Worm (Caenorhabditis elegans) whole organism, L2 larva: ENCODE data around the gene hrpa-2.
A peak's percentile ranks its signal among the peaks of the same experiment; 100 is the strongest.

Experiments
- C34F6.9 ChIP-seq: fragments of 150-350 bp; optimal IDR thresholded peaks from 2 replicates; lab custom pipeline; 2014; ENCODE audit warnings: missing biosample characterization, missing genetic modification characterization
- F13H6.1 ChIP-seq: sonication (generic microtip); optimal IDR thresholded peaks from 2 replicates; lab custom pipeline; 2016; ENCODE audit warnings: missing genetic modification characterization, missing compliant biosample characterization
- R02D3.7 ChIP-seq: fragments of 150-350 bp; optimal IDR thresholded peaks from 2 replicates; lab custom pipeline; 2014; ENCODE audit warnings: missing biosample characterization, missing genetic modification characterization
- Y55F3AM.14 ChIP-seq: fragments of 200-800 bp; sonication (Bioruptor generic); optimal IDR thresholded peaks from 2 replicates; lab custom pipeline; 2018; ENCODE audit warnings: mild to moderate bottlenecking, missing genetic modification characterization, missing compliant biosample characterization
- alr-1 ChIP-seq: fragments of 150-350 bp; optimal IDR thresholded peaks from 2 replicates; lab custom pipeline; 2014; ENCODE audit warnings: missing biosample characterization, missing genetic modification characterization
- aly-2 ChIP-seq: fragments of 150-350 bp; optimal IDR thresholded peaks from 2 replicates; lab custom pipeline; 2014; ENCODE audit warnings: missing biosample characterization, missing genetic modification characterization
- blmp-1 ChIP-seq: sonication (generic microtip); optimal IDR thresholded peaks from 2 replicates; lab custom pipeline; 2017; ENCODE audit warnings: missing genetic modification characterization, mild to moderate bottlenecking, missing compliant biosample characterization, antibody characterized with exemption, moderate library complexity; ENCODE audit not compliant: insufficient read depth
- ceh-16 ChIP-seq: fragments of 150-350 bp; optimal IDR thresholded peaks from 2 replicates; lab custom pipeline; 2014; ENCODE audit warnings: missing biosample characterization, missing genetic modification characterization
- ceh-82 ChIP-seq: fragments of 150-350 bp; optimal IDR thresholded peaks from 2 replicates; lab custom pipeline; 2014; ENCODE audit warnings: missing biosample characterization, missing genetic modification characterization
- crh-2 ChIP-seq: sonication (generic microtip); optimal IDR thresholded peaks from 2 replicates; lab custom pipeline; 2017; ENCODE audit warnings: missing biosample characterization, missing genetic modification characterization
- dmd-4 ChIP-seq: sonication (generic microtip); optimal IDR thresholded peaks from 2 replicates; lab custom pipeline; 2017; ENCODE audit warnings: missing biosample characterization, missing genetic modification characterization
- egl-27 ChIP-seq: sonication (generic microtip); optimal IDR thresholded peaks from 3 replicates; lab custom pipeline; 2017; ENCODE audit warnings: missing biosample characterization, missing genetic modification reagents, missing genetic modification characterization
- elt-1 ChIP-seq: fragments of 150-350 bp; optimal IDR thresholded peaks from 2 replicates; lab custom pipeline; 2014; ENCODE audit warnings: missing biosample characterization, missing genetic modification characterization
- elt-3 ChIP-seq: sonication (generic microtip); optimal IDR thresholded peaks from 2 replicates; lab custom pipeline; 2017; ENCODE audit warnings: missing biosample characterization, missing genetic modification characterization
- fos-1 ChIP-seq: fragments of 150-350 bp; optimal IDR thresholded peaks from 2 replicates; lab custom pipeline; 2014; ENCODE audit warnings: missing biosample characterization, missing genetic modification characterization
- gmeb-1 ChIP-seq: fragments of 150-350 bp; optimal IDR thresholded peaks from 2 replicates; lab custom pipeline; 2014; ENCODE audit warnings: missing biosample characterization, missing genetic modification characterization
- lin-11 ChIP-seq: fragments of 150-350 bp; sonication (generic microtip); optimal IDR thresholded peaks from 2 replicates; lab custom pipeline; 2014; ENCODE audit warnings: missing biosample characterization, missing genetic modification characterization, inconsistent platforms, mixed read lengths
- lin-13 ChIP-seq: fragments of 150-350 bp; optimal IDR thresholded peaks from 2 replicates; lab custom pipeline; 2014; ENCODE audit warnings: missing biosample characterization, missing genetic modification reagents, missing genetic modification characterization
- lin-39 ChIP-seq: fragments of 150-350 bp; optimal IDR thresholded peaks from 2 replicates; lab custom pipeline; 2014; ENCODE audit warnings: missing biosample characterization, missing genetic modification reagents, missing genetic modification characterization
- lsy-2 ChIP-seq, 2 experiments: fragments of 150-350 bp in 1 of 2; sonication (generic microtip) in 1 of 2; optimal IDR thresholded peaks; 2 replicates each; lab custom pipeline; 2014 to 2017; ENCODE audit warnings: missing biosample characterization in 2 of 2, missing genetic modification characterization in 2 of 2
- mab-5 ChIP-seq: fragments of 150-350 bp; optimal IDR thresholded peaks from 2 replicates; lab custom pipeline; 2014; ENCODE audit warnings: missing biosample characterization, missing genetic modification characterization
- mbf-1 ChIP-seq: sonication (generic microtip); optimal IDR thresholded peaks from 2 replicates; lab custom pipeline; 2017; ENCODE audit warnings: missing biosample characterization, missing genetic modification characterization
- mdl-1 ChIP-seq, 2 experiments: fragments of 150-350 bp in 1 of 2; sonication (generic microtip) in 1 of 2; optimal IDR thresholded peaks; 2 replicates each; lab custom pipeline; 2017; ENCODE audit warnings: missing biosample characterization in 2 of 2, missing genetic modification characterization in 2 of 2
- nhr-11 ChIP-seq: fragments of 150-350 bp; optimal IDR thresholded peaks from 2 replicates; lab custom pipeline; 2014; ENCODE audit warnings: missing biosample characterization, missing genetic modification characterization
- nhr-129 ChIP-seq: fragments of 150-350 bp; optimal IDR thresholded peaks from 2 replicates; lab custom pipeline; 2014; ENCODE audit warnings: missing biosample characterization, missing genetic modification characterization
- nhr-21 ChIP-seq: fragments of 150-350 bp; optimal IDR thresholded peaks from 2 replicates; lab custom pipeline; 2014; ENCODE audit warnings: missing biosample characterization, missing genetic modification characterization
- nhr-23 ChIP-seq: fragments of 150-350 bp; optimal IDR thresholded peaks from 2 replicates; lab custom pipeline; 2014; ENCODE audit warnings: missing biosample characterization, missing genetic modification reagents, missing genetic modification characterization
- nhr-237 ChIP-seq: fragments of 150-350 bp; optimal IDR thresholded peaks from 2 replicates; lab custom pipeline; 2014; ENCODE audit warnings: missing biosample characterization, missing genetic modification characterization
- nhr-6 ChIP-seq: fragments of 150-350 bp; optimal IDR thresholded peaks from 2 replicates; lab custom pipeline; 2014; ENCODE audit warnings: missing biosample characterization, missing genetic modification characterization
- nhr-77 ChIP-seq: fragments of 150-350 bp; optimal IDR thresholded peaks from 2 replicates; lab custom pipeline; 2014; ENCODE audit warnings: missing biosample characterization, missing genetic modification characterization
- peb-1 ChIP-seq: fragments of 150-350 bp; optimal IDR thresholded peaks from 2 replicates; lab custom pipeline; 2014; ENCODE audit warnings: missing biosample characterization, missing genetic modification characterization
- skn-1 ChIP-seq: sonication (generic microtip); optimal IDR thresholded peaks from 2 replicates; lab custom pipeline; 2017; ENCODE audit warnings: missing biosample characterization, missing genetic modification characterization
- sma-3 ChIP-seq: sonication (generic microtip); optimal IDR thresholded peaks from 2 replicates; lab custom pipeline; 2016; ENCODE audit warnings: missing genetic modification reagents, missing genetic modification characterization, missing compliant biosample characterization
- sma-9 ChIP-seq, 2 experiments: fragments of 150-350 bp in 1 of 2; sonication (generic microtip) in 1 of 2; optimal IDR thresholded peaks; 2 replicates each; lab custom pipeline; 2014 to 2016; ENCODE audit warnings: missing genetic modification characterization in 2 of 2, mild to moderate bottlenecking in 1 of 2, missing biosample characterization in 1 of 2, missing compliant biosample characterization in 1 of 2, missing genetic modification reagents in 1 of 2, moderate library complexity in 1 of 2
- snpc-4 ChIP-seq: fragments of 150-350 bp; optimal IDR thresholded peaks from 2 replicates; lab custom pipeline; 2014; ENCODE audit warnings: missing biosample characterization, missing genetic modification characterization
- unc-55 ChIP-seq: fragments of 150-350 bp; sonication (generic microtip); optimal IDR thresholded peaks from 3 replicates; lab custom pipeline; 2014; ENCODE audit warnings: missing biosample characterization, missing genetic modification reagents, missing genetic modification characterization
- unc-62 ChIP-seq: fragments of 150-350 bp; optimal IDR thresholded peaks from 2 replicates; lab custom pipeline; 2014; ENCODE audit warnings: missing biosample characterization, missing genetic modification reagents, missing genetic modification characterization
- zag-1 ChIP-seq: fragments of 150-350 bp; optimal IDR thresholded peaks from 2 replicates; lab custom pipeline; 2014; ENCODE audit warnings: missing biosample characterization, missing genetic modification characterization
- ztf-1 ChIP-seq: fragments of 200-800 bp; sonication (Bioruptor generic); conservative IDR thresholded peaks from 2 replicates; pipeline ENCODE4 v1.3.6; 2022; ENCODE audit warnings: missing genetic modification characterization, missing compliant biosample characterization

hrpa-2 gene

DNA sequence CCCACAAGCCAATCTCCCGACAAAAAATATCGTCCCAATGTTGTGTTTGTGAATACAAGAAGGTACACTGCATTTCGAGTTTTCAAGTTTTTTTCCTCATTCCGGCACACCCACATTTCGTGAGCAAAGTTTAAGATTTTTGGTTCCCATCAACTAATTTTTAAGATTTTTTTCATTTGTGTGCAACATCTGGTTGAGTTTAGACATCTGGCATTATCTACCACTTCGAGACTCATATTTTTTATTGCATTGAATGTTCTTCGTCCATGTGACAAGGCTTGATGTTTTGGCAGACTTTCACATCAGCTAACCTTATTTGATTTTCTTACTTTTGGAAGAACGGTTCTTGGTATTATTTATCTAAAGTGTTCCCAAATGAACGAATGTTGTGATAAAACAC, 44.2 kb downstream of the hrpa-2 start:
- TF ChIP-seq peb-1 (no peak), egl-27 (tag; lab: Kevin White, UChicago) (no peak), nhr-6 (tag; lab: Kevin White, UChicago) (no peak), aly-2 (tag; lab: Kevin White, UChicago) (no peak), nhr-21 (no peak), Y55F3AM.14 (GFP tag; lab: Kevin White, UChicago) (no peak), lin-39 (tag; lab: Kevin White, UChicago) (no peak), snpc-4 (tag; lab: Kevin White, UChicago) (no peak), skn-1 (no peak), nhr-23 (tag; lab: Kevin White, UChicago) (no peak), lsy-2 (tag; optimal IDR thresholded peaks at IDR 0.05; lab: Kevin White, UChicago) (no peak), nhr-237 (tag; lab: Kevin White, UChicago) (no peak), unc-55 (GFP tag; lab: Kevin White, UChicago) (no peak), mab-5 (tag; lab: Kevin White, UChicago) (no peak), unc-62 (GFP tag; lab: Kevin White, UChicago) (no peak), zag-1 (tag; lab: Kevin White, UChicago) (no peak), crh-2 (tag; lab: Kevin White, UChicago) (no peak)

DNA sequence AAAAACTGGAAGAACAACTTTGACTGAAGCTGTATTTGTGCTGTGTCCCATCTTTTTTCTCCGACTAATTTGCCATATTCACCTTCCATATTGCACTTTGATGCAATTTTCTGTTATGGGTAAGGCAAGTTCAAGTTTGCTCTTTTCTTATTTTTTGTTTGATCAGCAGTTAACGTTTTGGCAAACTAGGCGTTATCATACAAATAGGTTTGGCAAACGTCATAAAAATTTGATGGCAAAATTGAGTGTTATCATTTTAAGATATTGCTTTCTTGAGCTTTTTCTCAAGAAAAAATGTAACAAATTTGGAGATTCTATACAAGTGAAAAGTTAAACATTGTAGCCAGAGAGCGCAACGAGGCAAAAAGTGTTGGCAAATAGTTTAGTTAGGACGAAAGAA, 45.9 kb downstream of the hrpa-2 start:
- no peak for TF ChIP-seq elt-3
- TF ChIP-seq fos-1 (tag; lab: Kevin White, UChicago) = peak; percentile 62
- peak; percentile 12 for TF ChIP-seq sma-9 (GFP tag; optimal IDR thresholded peaks at IDR 0.05; lab: Kevin White, UChicago)
- no peak for TF ChIP-seq sma-9 (tag; optimal IDR thresholded peaks at IDR 0.05; lab: Kevin White, UChicago)
- TF ChIP-seq nhr-237 (tag; lab: Kevin White, UChicago) = no peak
- TF ChIP-seq crh-2 (tag; lab: Kevin White, UChicago) = peak; percentile 25

DNA sequence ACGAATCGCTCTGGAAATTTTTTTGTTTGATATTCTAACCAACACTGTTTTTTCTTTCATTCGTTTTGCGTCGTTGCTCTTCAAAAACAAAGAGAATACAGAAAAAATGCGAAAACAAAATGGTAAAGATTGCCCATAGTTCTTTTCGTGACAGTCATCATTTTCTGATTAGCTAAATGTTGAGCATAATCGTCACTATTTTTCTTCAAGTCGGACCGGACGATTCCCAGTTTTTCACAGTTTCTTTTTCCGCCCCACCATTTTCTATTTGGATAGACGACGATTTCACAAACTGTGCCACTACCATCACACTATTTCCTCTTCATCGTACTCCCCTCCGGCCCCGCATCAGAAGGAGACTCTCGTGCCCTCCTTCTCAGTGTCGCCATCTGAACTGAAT, 47.4 kb downstream of the hrpa-2 start:
- TF ChIP-seq nhr-237 (tag; lab: Kevin White, UChicago) (no peak), Y55F3AM.14 (GFP tag; lab: Kevin White, UChicago) (no peak), aly-2 (tag; lab: Kevin White, UChicago) (no peak), F13H6.1 (tag; lab: Kevin White, UChicago) (no peak), fos-1 (tag; lab: Kevin White, UChicago) (no peak), nhr-11 (no peak), mdl-1 (tag; optimal IDR thresholded peaks at IDR 0.05; lab: Kevin White, UChicago) (no peak)

DNA sequence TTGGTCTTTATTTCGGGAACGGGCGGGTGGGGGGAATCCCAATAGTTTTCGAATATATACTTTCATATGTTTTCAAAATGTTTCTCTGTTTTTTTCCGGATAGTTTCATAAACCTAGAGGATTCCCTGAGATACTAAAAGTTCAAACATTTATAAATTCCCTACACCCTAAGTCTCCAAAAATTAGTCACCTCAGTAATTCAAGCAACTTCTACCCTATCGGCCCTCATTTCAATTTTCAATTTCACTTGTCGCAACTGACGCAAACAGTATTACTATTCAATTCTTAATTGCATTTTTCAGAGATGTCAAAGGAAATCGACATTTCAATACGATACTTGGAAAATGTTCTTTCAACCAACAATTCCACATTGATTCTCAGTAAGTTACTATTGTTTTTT, 47.9 kb downstream of the hrpa-2 start, which contains the start of gene Y34B4A.4:
Gene Y34B4A.4, plus strand, starts transcription at position 301 of the 400 bp plus-strand sequence.
- TF ChIP-seq skn-1 = no peak
- no peak for TF ChIP-seq ztf-1 (GFP tag; lab: Robert Waterston, UW)
- no peak for TF ChIP-seq mbf-1 (tag; lab: Kevin White, UChicago)
- no peak for TF ChIP-seq gmeb-1 (tag; lab: Kevin White, UChicago)
- TF ChIP-seq mab-5 (tag; lab: Kevin White, UChicago) = no peak
- TF ChIP-seq lin-13 (GFP tag; lab: Kevin White, UChicago) = no peak
- no peak for TF ChIP-seq lin-11 (tag; lab: Kevin White, UChicago)
- TF ChIP-seq ceh-82 (tag; lab: Kevin White, UChicago) = no peak
- no peak for TF ChIP-seq R02D3.7 (tag; lab: Kevin White, UChicago)
- TF ChIP-seq blmp-1 (tag; lab: Kevin White, UChicago) = no peak
- no peak for TF ChIP-seq nhr-77 (tag; lab: Kevin White, UChicago)
- TF ChIP-seq nhr-6 (tag; lab: Kevin White, UChicago) = no peak
- no peak for TF ChIP-seq elt-1
- TF ChIP-seq alr-1 = no peak

DNA sequence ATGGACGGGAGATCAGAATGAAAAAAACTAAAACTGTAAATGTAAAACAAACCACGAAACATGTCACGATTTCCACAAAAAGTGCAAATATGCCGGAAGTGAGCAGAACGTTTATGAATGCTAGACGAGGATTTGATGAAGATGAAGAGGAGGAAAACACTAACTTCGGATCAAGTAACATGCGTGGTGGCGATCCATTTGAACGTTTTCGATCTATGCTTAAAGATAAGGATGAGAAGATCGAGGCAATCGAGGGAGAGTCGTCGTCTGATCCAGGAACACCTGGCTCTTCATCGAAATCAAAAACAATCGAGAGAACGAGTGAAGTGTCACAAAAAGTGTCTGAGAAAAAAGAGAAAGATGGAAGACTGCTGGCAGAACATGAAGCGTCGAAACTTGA, 49.2 kb downstream of the hrpa-2 start:
- TF ChIP-seq zag-1 (tag; lab: Kevin White, UChicago) (no peak), ceh-82 (tag; lab: Kevin White, UChicago) (no peak), nhr-21 (no peak), alr-1 (no peak), dmd-4 (no peak), sma-3 (no peak), snpc-4 (tag; lab: Kevin White, UChicago) (no peak), nhr-129 (tag; lab: Kevin White, UChicago) (no peak), ceh-16 (tag; lab: Kevin White, UChicago) (no peak), R02D3.7 (tag; lab: Kevin White, UChicago) (no peak), C34F6.9 (no peak), sma-9 (GFP tag; optimal IDR thresholded peaks at IDR 0.05; lab: Kevin White, UChicago) (no peak), sma-9 (tag; optimal IDR thresholded peaks at IDR 0.05; lab: Kevin White, UChicago) (no peak)
